Worm (Caenorhabditis elegans) whole organism, mixed stage, embryonic: ENCODE measurements around the gene rnr-1.

Experiments used
- bed-3 ChIP-seq: fragments of 200-800 bp; sonication (Bioruptor generic); optimal IDR thresholded peaks from 3 replicates; lab custom pipeline; 2018; ENCODE audit warnings: mild to moderate bottlenecking, missing genetic modification characterization, moderate library complexity, missing compliant biosample characterization
- blmp-1 ChIP-seq: fragments of 150-350 bp; optimal IDR thresholded peaks from 2 replicates; lab custom pipeline; 2014; ENCODE audit warnings: missing biosample characterization, missing genetic modification characterization
- ceh-39 ChIP-seq: fragments of 150-350 bp; optimal IDR thresholded peaks from 2 replicates; lab custom pipeline; 2014; ENCODE audit warnings: missing biosample characterization, missing genetic modification characterization
- ceh-83 ChIP-seq: fragments of 200-800 bp; sonication (Bioruptor generic); optimal IDR thresholded peaks from 2 replicates; lab custom pipeline; 2018; ENCODE audit warnings: mild to moderate bottlenecking, missing genetic modification characterization, missing compliant biosample characterization
- ces-1 ChIP-seq: fragments of 150-350 bp; optimal IDR thresholded peaks from 2 replicates; lab custom pipeline; 2014; ENCODE audit warnings: missing biosample characterization, missing genetic modification reagents, missing genetic modification characterization
- elt-1 ChIP-seq: sonication (generic microtip); optimal IDR thresholded peaks from 2 replicates; lab custom pipeline; 2017; ENCODE audit warnings: missing genetic modification characterization, mild to moderate bottlenecking, missing compliant biosample characterization, antibody characterized with exemption, moderate library complexity, borderline replicate concordance; ENCODE audit not compliant: insufficient read depth
- elt-3 ChIP-seq: fragments of 150-350 bp; optimal IDR thresholded peaks from 2 replicates; lab custom pipeline; 2014; ENCODE audit warnings: missing biosample characterization, missing genetic modification characterization
- flh-1 ChIP-seq: fragments of 200-800 bp; sonication (Bioruptor generic); optimal IDR thresholded peaks from 2 replicates; lab custom pipeline; 2018; ENCODE audit warnings: mild to moderate bottlenecking, missing genetic modification characterization, moderate library complexity, missing compliant biosample characterization
- ham-2 ChIP-seq: fragments of 200-800 bp; sonication (Bioruptor generic); optimal IDR thresholded peaks from 2 replicates; lab custom pipeline; 2018; ENCODE audit warnings: mild to moderate bottlenecking, missing genetic modification characterization, missing compliant biosample characterization
- lin-13 ChIP-seq: fragments of 150-350 bp; optimal IDR thresholded peaks from 2 replicates; lab custom pipeline; 2014; ENCODE audit warnings: missing biosample characterization, missing genetic modification characterization
- lin-32 ChIP-seq: fragments of 200-800 bp; sonication (Bioruptor generic); optimal IDR thresholded peaks from 2 replicates; lab custom pipeline; 2018; ENCODE audit warnings: mild to moderate bottlenecking, missing genetic modification characterization, missing compliant biosample characterization
- lsy-2 ChIP-seq: fragments of 150-350 bp; optimal IDR thresholded peaks from 2 replicates; lab custom pipeline; 2014; ENCODE audit warnings: missing biosample characterization, missing genetic modification characterization
- mab-5 ChIP-seq: fragments of 150-350 bp; optimal IDR thresholded peaks from 2 replicates; lab custom pipeline; 2014; ENCODE audit warnings: missing biosample characterization, missing genetic modification characterization
- mep-1 ChIP-seq: fragments of 150-350 bp; optimal IDR thresholded peaks from 2 replicates; lab custom pipeline; 2017; ENCODE audit warnings: missing biosample characterization, missing genetic modification reagents, missing genetic modification characterization, inconsistent platforms
- mls-2 ChIP-seq: sonication (generic microtip); optimal IDR thresholded peaks from 2 replicates; lab custom pipeline; 2016; ENCODE audit warnings: mild to moderate bottlenecking, missing genetic modification characterization, moderate library complexity, missing compliant biosample characterization
- nhr-12 ChIP-seq: fragments of 150-350 bp; optimal IDR thresholded peaks from 2 replicates; lab custom pipeline; 2014; ENCODE audit warnings: missing biosample characterization, missing genetic modification characterization
- nhr-237 ChIP-seq: fragments of 150-350 bp; optimal IDR thresholded peaks from 2 replicates; lab custom pipeline; 2014; ENCODE audit warnings: missing biosample characterization, missing genetic modification characterization
- nhr-28 ChIP-seq: fragments of 150-350 bp; optimal IDR thresholded peaks from 2 replicates; lab custom pipeline; 2014; ENCODE audit warnings: missing biosample characterization, missing genetic modification characterization
- nhr-76 ChIP-seq: sonication (generic microtip); optimal IDR thresholded peaks from 2 replicates; lab custom pipeline; 2017; ENCODE audit warnings: missing biosample characterization, missing genetic modification characterization
- sem-2 ChIP-seq: fragments of 200-800 bp; sonication (Bioruptor generic); optimal IDR thresholded peaks from 2 replicates; lab custom pipeline; 2018; ENCODE audit warnings: mild to moderate bottlenecking, missing genetic modification characterization, missing compliant biosample characterization
- sptf-1 ChIP-seq: sonication (generic microtip); optimal IDR thresholded peaks from 2 replicates; lab custom pipeline; 2017; ENCODE audit warnings: mild to moderate bottlenecking, missing genetic modification characterization, moderate library complexity, missing compliant biosample characterization
- tbx-8 ChIP-seq: fragments of 200-800 bp; sonication (Bioruptor generic); optimal IDR thresholded peaks from 2 replicates; lab custom pipeline; 2018; ENCODE audit warnings: mild to moderate bottlenecking, missing genetic modification characterization, moderate library complexity, missing compliant biosample characterization
- unc-120 ChIP-seq: sonication (generic microtip); optimal IDR thresholded peaks from 2 replicates; lab custom pipeline; 2017; ENCODE audit warnings: missing genetic modification characterization, missing compliant biosample characterization; ENCODE audit not compliant: poor library complexity, severe bottlenecking
- unc-39 ChIP-seq: fragments of 150-350 bp; optimal IDR thresholded peaks from 2 replicates; lab custom pipeline; 2014; ENCODE audit warnings: missing biosample characterization, missing genetic modification characterization
- zip-8 ChIP-seq: fragments of 150-350 bp; optimal IDR thresholded peaks from 2 replicates; lab custom pipeline; 2014; ENCODE audit warnings: missing biosample characterization, missing genetic modification characterization
- ztf-11 ChIP-seq: fragments of 150-350 bp; optimal IDR thresholded peaks from 2 replicates; lab custom pipeline; 2014; ENCODE audit warnings: missing biosample characterization, missing genetic modification characterization

rnr-1 gene

ce11 chrIII:9239983-9240382 lies 11.4 kb upstream of the rnr-1 start, which contains the start of gene saeg-2:
Gene saeg-2, plus strand, starts transcription at chrIII:9240363.
- TF ChIP-seq mls-2 (tag; lab: Kevin White, UChicago), result no peak
- no peak for TF ChIP-seq lin-32
- TF ChIP-seq unc-120 (tag; lab: Kevin White, UChicago), result peak; percentile 43
- no peak for TF ChIP-seq ztf-11 (tag; lab: Kevin White, UChicago)
- peak; percentile 27 for TF ChIP-seq ces-1
- no peak for TF ChIP-seq nhr-28 (tag; lab: Kevin White, UChicago)
- TF ChIP-seq ham-2, result no peak
- TF ChIP-seq nhr-76 (tag; lab: Kevin White, UChicago), result no peak
- TF ChIP-seq nhr-237 (tag; lab: Kevin White, UChicago), result peak; percentile 20
- no peak for TF ChIP-seq unc-39
- TF ChIP-seq elt-3, result no peak
- TF ChIP-seq mep-1 (tag; lab: Kevin White, UChicago), result peak; percentile 38
- TF ChIP-seq sptf-1, result no peak
- TF ChIP-seq, all 35 proteins: peak for 4

DNA sequence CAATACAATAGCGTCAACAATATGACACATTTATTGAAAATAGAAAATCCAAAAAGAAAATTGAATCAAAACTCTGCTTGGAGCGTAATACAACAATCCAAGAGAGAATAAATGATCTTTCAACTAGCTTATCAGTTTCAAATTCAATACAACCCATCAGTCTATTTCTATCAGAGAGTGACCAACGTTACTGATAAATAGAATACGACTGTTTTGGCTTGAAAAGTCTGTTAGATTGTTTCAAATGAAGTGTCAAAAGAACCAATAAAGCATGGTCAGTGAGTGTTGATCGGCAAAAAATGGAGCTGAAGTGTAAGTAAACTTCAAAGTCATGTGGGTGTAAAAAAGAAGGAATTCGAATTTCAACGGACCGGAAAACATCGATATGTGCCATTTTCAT lies 9.0 kb upstream of the rnr-1 start:
- TF ChIP-seq lsy-2 (tag; lab: Kevin White, UChicago) (no peak), ham-2 (no peak), nhr-237 (tag; lab: Kevin White, UChicago) (no peak), ceh-39 (no peak), flh-1 (GFP tag; lab: Kevin White, UChicago) (no peak), sptf-1 (no peak), bed-3 (GFP tag; lab: Kevin White, UChicago) (no peak)

- TF ChIP-seq elt-3 (no peak), lsy-2 (tag; lab: Kevin White, UChicago) (no peak), nhr-76 (tag; lab: Kevin White, UChicago) (no peak), nhr-12 (tag; lab: Kevin White, UChicago) (no peak), tbx-8 (GFP tag; lab: Kevin White, UChicago) (no peak), unc-39 (no peak), nhr-28 (tag; lab: Kevin White, UChicago) (no peak), mls-2 (tag; lab: Kevin White, UChicago) (no peak), flh-1 (GFP tag; lab: Kevin White, UChicago) (no peak), ceh-39 (no peak), sptf-1 (no peak)
Observed at ce11 chrIII:9236228-9236627, 7.6 kb upstream of the rnr-1 start, which contains the start of gene T23G5.2. Gene T23G5.2, minus strand, starts transcription at chrIII:9236328.

DNA sequence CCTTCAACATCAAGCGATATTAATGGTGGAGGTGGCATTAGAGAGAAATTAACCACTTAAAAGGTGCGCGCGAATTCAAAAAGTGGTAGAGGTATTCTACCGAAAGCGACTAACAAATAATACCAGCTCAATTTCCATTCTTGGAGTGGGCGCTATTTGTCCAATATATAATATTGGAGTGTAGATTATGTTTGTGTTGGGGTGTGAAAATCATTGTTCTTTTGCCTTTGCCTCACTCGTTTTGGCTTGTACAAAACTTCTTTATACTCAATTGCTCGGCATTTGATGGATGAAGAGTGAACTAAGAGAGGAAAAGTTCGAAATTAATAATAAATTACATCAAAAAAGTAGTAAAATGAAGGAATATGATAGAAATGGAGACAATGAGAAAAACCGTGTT lies 2.6 kb upstream of the rnr-1 start, which contains the start of gene T23G5.3:
T23G5.3 (minus strand) TSS at position 101 of the 400 bp plus-strand sequence.
- TF ChIP-seq unc-120 (tag; lab: Kevin White, UChicago) (no peak), mep-1 (tag; lab: Kevin White, UChicago) (no peak), ham-2 (no peak), lsy-2 (tag; lab: Kevin White, UChicago) (no peak), mab-5 (tag; lab: Kevin White, UChicago) (no peak), ceh-39 (no peak), sem-2 (no peak), zip-8 (tag; lab: Kevin White, UChicago) (no peak), nhr-76 (tag; lab: Kevin White, UChicago) (no peak), bed-3 (GFP tag; lab: Kevin White, UChicago) (no peak), ztf-11 (tag; lab: Kevin White, UChicago) (no peak), unc-39 (no peak), sptf-1 (no peak), blmp-1 (tag; lab: Kevin White, UChicago) (no peak)

DNA sequence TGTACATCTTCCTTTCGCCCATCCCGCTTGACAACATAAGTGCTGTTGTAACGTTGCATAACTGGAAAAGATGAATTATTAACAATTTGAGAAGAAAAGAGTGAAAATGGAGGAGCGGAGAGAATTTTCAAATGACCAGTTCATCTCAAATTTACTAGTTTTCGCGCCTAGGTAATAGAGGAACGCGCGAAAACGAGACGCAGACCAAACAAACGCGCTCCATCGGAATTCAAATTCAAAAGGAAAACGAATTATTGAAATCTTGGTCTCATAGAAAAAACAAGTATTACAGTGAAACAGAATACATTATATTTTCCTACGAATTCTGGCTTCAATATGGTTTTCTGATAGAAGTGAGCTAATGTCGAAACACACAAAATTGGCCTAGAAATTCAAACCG lies 408 bp downstream of the rnr-1 start:
- no peak for TF ChIP-seq ztf-11 (tag; lab: Kevin White, UChicago)
- peak; percentile 10 for TF ChIP-seq lin-13 (tag; lab: Kevin White, UChicago)
- TF ChIP-seq mep-1 (tag; lab: Kevin White, UChicago), result peak; percentile 24

DNA sequence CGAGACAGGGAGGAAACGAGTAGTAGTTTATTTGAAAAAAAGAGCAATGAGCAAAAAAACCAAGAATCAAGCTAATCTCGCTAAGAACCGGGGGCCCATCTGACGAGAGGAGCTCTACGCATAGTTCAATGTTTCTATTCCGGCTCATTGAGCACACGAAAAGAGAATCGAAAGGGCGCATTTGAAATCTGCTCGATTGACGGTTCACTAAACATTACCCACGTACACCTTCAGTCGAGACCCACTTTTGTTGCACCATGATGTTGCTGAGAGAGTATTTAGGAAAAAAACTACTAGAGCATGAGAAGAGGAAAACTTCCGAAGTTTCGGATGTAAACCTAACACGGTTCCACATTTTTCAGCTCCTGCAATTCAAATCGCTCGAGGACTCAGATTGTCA lies 3.6 kb downstream of the rnr-1 start:
- TF ChIP-seq sem-2 (no peak), ceh-83 (peak; percentile 68)
- TF ChIP-seq, all 35 proteins: peak for 1

- TF ChIP-seq elt-1 (tag; lab: Kevin White, UChicago), result no peak
Observed at ce11 chrIII:9215367-9215766, 13.2 kb downstream of the rnr-1 start, which contains the start of gene npr-29. Gene npr-29, minus strand, starts transcription at chrIII:9215467.
